Worm (Caenorhabditis elegans): ENCODE measurements around the gene T14G8.2.

- TF ChIP-seq him-1 (tag; optimal IDR thresholded peaks at IDR 0.05) (no peak), dao-5 (tag; optimal IDR thresholded peaks at IDR 0.05) (no peak)
Observed at ce11 chrX:12819512-12819911, 38.3 kb upstream of the T14G8.2 start.

All from whole organism, L4/young adult.